Fruit fly (Drosophila melanogaster) whole organism, pupa: ENCODE results near the gene Gas41.

Source experiments
- CG10348 ChIP-seq: fragments of 200-800 bp; sonication (Bioruptor generic); IDR thresholded peaks from 2 replicates; pipeline ENCODE4 v1.3.6; 2022; ENCODE audit warnings: missing biosample characterization, missing genetic modification characterization
- CG13204 ChIP-seq: fragments of 200-800 bp; sonication (Bioruptor generic); optimal IDR thresholded peaks from 2 replicates; lab custom pipeline; 2018; ENCODE audit warnings: missing biosample characterization, mild to moderate bottlenecking, missing genetic modification characterization, moderate library complexity
- CG8301 ChIP-seq: fragments of 200-800 bp; sonication (Bioruptor generic); optimal IDR thresholded peaks from 2 replicates; lab custom pipeline; 2018; ENCODE audit warnings: missing biosample characterization, mild to moderate bottlenecking, missing genetic modification characterization
- CG9948 ChIP-seq: fragments of 200-800 bp; sonication (Bioruptor generic); optimal IDR thresholded peaks from 2 replicates; lab custom pipeline; 2018; ENCODE audit warnings: missing biosample characterization, mild to moderate bottlenecking, missing genetic modification characterization, moderate library complexity
- D1 ChIP-seq: fragments of 200-800 bp; sonication (Bioruptor generic); optimal IDR thresholded peaks from 2 replicates; lab custom pipeline; 2018; ENCODE audit warnings: missing biosample characterization, mild to moderate bottlenecking, missing genetic modification characterization, moderate library complexity
- Ets98B ChIP-seq: fragments of 200-800 bp; sonication (Bioruptor generic); IDR thresholded peaks from 2 replicates; pipeline ENCODE4 v1.3.6; 2022; ENCODE audit warnings: missing biosample characterization, missing genetic modification characterization
- Pif1A ChIP-seq: fragments of 200-800 bp; sonication (Bioruptor generic); optimal IDR thresholded peaks from 3 replicates; lab custom pipeline; 2016; ENCODE audit warnings: missing biosample characterization, missing genetic modification characterization
- Pif1B ChIP-seq: fragments of 200-800 bp; sonication (Bioruptor generic); optimal IDR thresholded peaks from 3 replicates; lab custom pipeline; 2016; ENCODE audit warnings: missing biosample characterization, missing genetic modification characterization
- Snoo ChIP-seq: fragments of 200-800 bp; sonication (Bioruptor generic); optimal IDR thresholded peaks from 3 replicates; lab custom pipeline; 2017; ENCODE audit warnings: missing biosample characterization, mild to moderate bottlenecking, missing genetic modification characterization, inconsistent platforms
- fd96Ca ChIP-seq: fragments of 200-800 bp; sonication (Bioruptor generic); IDR thresholded peaks from 3 replicates; pipeline ENCODE4 v1.3.6; 2022; ENCODE audit warnings: missing biosample characterization, missing genetic modification characterization
- gl ChIP-seq: fragments of 200-800 bp; sonication (Bioruptor generic); optimal IDR thresholded peaks from 2 replicates; lab custom pipeline; 2018; ENCODE audit warnings: missing biosample characterization, mild to moderate bottlenecking, missing genetic modification characterization
- rn ChIP-seq: fragments of 200-800 bp; sonication (Bioruptor generic); IDR thresholded peaks from 2 replicates; pipeline ENCODE4 v1.3.6; 2022; ENCODE audit warnings: missing biosample characterization, missing genetic modification characterization

DNA sequence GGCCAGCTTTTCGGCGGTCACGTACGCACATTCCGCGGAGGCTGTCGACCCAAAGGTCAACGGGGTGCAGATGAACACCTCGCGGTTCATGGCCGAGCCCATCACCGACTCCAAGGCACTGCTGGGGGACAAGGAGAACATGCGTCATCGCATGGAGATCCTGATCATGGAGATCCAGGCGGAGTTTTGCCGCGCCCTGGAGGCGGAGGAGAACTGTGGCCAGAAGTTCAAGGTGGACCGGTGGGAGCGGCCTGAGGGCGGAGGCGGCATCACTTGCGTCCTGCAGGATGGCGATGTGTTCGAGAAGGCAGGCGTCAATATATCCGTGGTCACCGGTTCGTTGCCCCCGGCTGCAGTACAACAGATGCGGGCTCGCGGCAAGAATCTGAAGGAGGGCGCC, 14.6 kb upstream of the Gas41 start:
- no peak for TF ChIP-seq fd96Ca (GFP tag; lab: Robert Waterston, UW)
- no peak for TF ChIP-seq Pif1B (GFP tag; lab: Kevin White, UChicago)
- no peak for TF ChIP-seq D1
- TF ChIP-seq CG8301 (tag; lab: Kevin White, UChicago): no peak
- no peak for TF ChIP-seq Snoo (tag; lab: Kevin White, UChicago)
- no peak for TF ChIP-seq rn
- no peak for TF ChIP-seq Ets98B (GFP tag; lab: Robert Waterston, UW)
- no peak for TF ChIP-seq Pif1A (GFP tag; lab: Kevin White, UChicago)
- no peak for TF ChIP-seq CG13204 (GFP tag; lab: Kevin White, UChicago)
- TF ChIP-seq CG9948 (tag; lab: Kevin White, UChicago): no peak
- TF ChIP-seq gl: no peak
- TF ChIP-seq CG10348 (GFP tag; lab: Robert Waterston, UW): no peak
